Worm (Caenorhabditis elegans) whole organism, L1 larva: Measurements from ENCODE around the gene str-149.

Experiments used
- C16A3.4 ChIP-seq: fragments of 150-350 bp; optimal IDR thresholded peaks from 2 replicates; lab custom pipeline; 2014; ENCODE audit warnings: missing biosample characterization, missing genetic modification characterization
- C34B4.2 ChIP-seq: sonication (generic microtip); optimal IDR thresholded peaks from 2 replicates; lab custom pipeline; 2017; ENCODE audit warnings: mild to moderate bottlenecking, missing genetic modification characterization, missing compliant biosample characterization
- F16B12.6 ChIP-seq: fragments of 150-350 bp; optimal IDR thresholded peaks from 2 replicates; lab custom pipeline; 2014; ENCODE audit warnings: missing biosample characterization, missing genetic modification characterization
- Y116A8C.19 ChIP-seq: sonication (generic microtip); optimal IDR thresholded peaks from 2 replicates; lab custom pipeline; 2016; ENCODE audit warnings: missing compliant biosample characterization, missing genetic modification characterization, borderline replicate concordance
- alr-1 ChIP-seq: fragments of 200-800 bp; sonication (Bioruptor generic); optimal IDR thresholded peaks from 2 replicates; lab custom pipeline; 2018; ENCODE audit warnings: borderline replicate concordance, mild to moderate bottlenecking, missing genetic modification characterization, missing compliant biosample characterization
- aly-2 ChIP-seq: fragments of 150-350 bp; optimal IDR thresholded peaks from 2 replicates; lab custom pipeline; 2014; ENCODE audit warnings: missing biosample characterization, missing genetic modification characterization
- ama-1 ChIP-seq: fragments of 150-350 bp; optimal IDR thresholded peaks from 2 replicates; lab custom pipeline; 2014
- ceh-82 ChIP-seq, 3 experiments: fragments of 150-350 bp in 1 of 3; sonication (generic microtip) in 2 of 3; optimal IDR thresholded peaks; 2 replicates each; lab custom pipeline; 2014 to 2017; ENCODE audit warnings: missing biosample characterization in 3 of 3, missing genetic modification characterization in 3 of 3
- ceh-88 ChIP-seq: fragments of 200-800 bp; sonication (Bioruptor generic); IDR thresholded peaks from 2 replicates; pipeline ENCODE4 v1.3.6; 2022; ENCODE audit warnings: missing genetic modification characterization, missing compliant biosample characterization
- ceh-90 ChIP-seq: sonication (generic microtip); optimal IDR thresholded peaks from 2 replicates; lab custom pipeline; 2016; ENCODE audit warnings: missing genetic modification characterization, missing compliant biosample characterization
- dpl-1 ChIP-seq, 3 experiments: fragments of 150-350 bp in 2 of 3; sonication (generic microtip) in 1 of 3; optimal IDR thresholded peaks; 2 replicates each; lab custom pipeline; 2014 to 2017; ENCODE audit warnings: missing biosample characterization in 3 of 3, missing genetic modification characterization in 3 of 3, missing genetic modification reagents in 3 of 3
- dsc-1 ChIP-seq: sonication (generic microtip); optimal IDR thresholded peaks from 2 replicates; lab custom pipeline; 2016; ENCODE audit warnings: mild to moderate bottlenecking, missing genetic modification characterization, missing compliant biosample characterization
- efl-1 ChIP-seq, 4 experiments: fragments of 150-350 bp; optimal IDR thresholded peaks in 3 of 4; peaks in 1 of 4; 1 replicate in 1 of 4; 2 replicates in 3 of 4; lab custom pipeline; 2014; ENCODE audit warnings: missing biosample characterization in 2 of 4, missing genetic modification characterization in 2 of 4, missing genetic modification reagents in 2 of 4
- egl-13 ChIP-seq: sonication (generic microtip); optimal IDR thresholded peaks from 2 replicates; lab custom pipeline; 2016; ENCODE audit warnings: missing genotype, missing genetic modification reagents, missing genetic modification characterization, missing compliant biosample characterization
- elt-2 ChIP-seq: sonication (generic microtip); optimal IDR thresholded peaks from 2 replicates; lab custom pipeline; 2016; ENCODE audit warnings: missing genetic modification characterization, mild to moderate bottlenecking, inconsistent platforms, missing compliant biosample characterization, missing genetic modification reagents
- elt-3 ChIP-seq, 6 experiments: fragments of 150-350 bp in 1 of 6; sonication (generic microtip); optimal IDR thresholded peaks; 2 replicates each; lab custom pipeline; 2017 to 2018; ENCODE audit warnings: missing biosample characterization in 6 of 6, missing genetic modification characterization in 6 of 6, inconsistent platforms in 1 of 6
- ets-5 ChIP-seq: fragments of 200-800 bp; sonication (Bioruptor generic); IDR thresholded peaks from 2 replicates; pipeline ENCODE4 v1.3.6; 2022; ENCODE audit warnings: missing genetic modification characterization, missing compliant biosample characterization
- fkh-4 ChIP-seq: sonication (generic microtip); optimal IDR thresholded peaks from 2 replicates; lab custom pipeline; 2016; ENCODE audit warnings: missing compliant biosample characterization, missing genetic modification characterization, borderline replicate concordance
- fkh-8 ChIP-seq: sonication (generic microtip); optimal IDR thresholded peaks from 2 replicates; lab custom pipeline; 2016; ENCODE audit warnings: mild to moderate bottlenecking, missing genetic modification characterization, missing compliant biosample characterization
- fos-1 ChIP-seq: fragments of 150-350 bp; optimal IDR thresholded peaks from 2 replicates; lab custom pipeline; 2014; ENCODE audit warnings: missing biosample characterization, missing genetic modification characterization
- grh-1 ChIP-seq: fragments of 200-800 bp; sonication (Bioruptor generic); IDR thresholded peaks from 2 replicates; pipeline ENCODE4 v1.3.6; 2022; ENCODE audit warnings: missing genetic modification reagents, missing genetic modification characterization, missing compliant biosample characterization
- hlh-17 ChIP-seq: fragments of 200-800 bp; sonication (Bioruptor generic); optimal IDR thresholded peaks from 2 replicates; lab custom pipeline; 2018; ENCODE audit warnings: missing genetic modification characterization, mild to moderate bottlenecking, missing compliant biosample characterization, moderate library complexity, borderline replicate concordance
- isw-1 ChIP-seq: fragments of 200-800 bp; sonication (Bioruptor generic); IDR thresholded peaks from 2 replicates; pipeline ENCODE4 v1.3.6; 2022; ENCODE audit warnings: missing genetic modification characterization, missing compliant biosample characterization
- jun-1 ChIP-seq: fragments of 150-350 bp; optimal IDR thresholded peaks from 2 replicates; lab custom pipeline; 2014; ENCODE audit warnings: missing biosample characterization, missing genetic modification reagents, missing genetic modification characterization
- lin-14 ChIP-seq: fragments of 200-800 bp; sonication (Bioruptor generic); optimal IDR thresholded peaks from 2 replicates; lab custom pipeline; 2018; ENCODE audit warnings: mild to moderate bottlenecking, missing genetic modification characterization, moderate library complexity, missing compliant biosample characterization
- lin-35 ChIP-seq, 2 experiments: fragments of 150-350 bp; optimal IDR thresholded peaks; 2 replicates each; lab custom pipeline; 2014; ENCODE audit warnings: missing biosample characterization in 2 of 2, missing genetic modification characterization in 2 of 2, missing genetic modification reagents in 2 of 2
- lsy-2 ChIP-seq, 2 experiments: fragments of 150-350 bp; optimal IDR thresholded peaks; 2 replicates each; lab custom pipeline; 2014; ENCODE audit warnings: missing biosample characterization in 2 of 2, missing genetic modification characterization in 2 of 2
- mdl-1 ChIP-seq, 2 experiments: fragments of 150-350 bp; optimal IDR thresholded peaks; 2 replicates each; lab custom pipeline; 2014 to 2017; ENCODE audit warnings: missing biosample characterization in 2 of 2, missing genetic modification characterization in 2 of 2, inconsistent platforms in 1 of 2
- nhr-19 ChIP-seq: fragments of 200-800 bp; sonication (Bioruptor generic); conservative IDR thresholded peaks from 2 replicates; pipeline ENCODE4 v1.3.6; 2022; ENCODE audit warnings: missing genetic modification characterization, missing compliant biosample characterization
- nhr-20 ChIP-seq: sonication (generic microtip); optimal IDR thresholded peaks from 2 replicates; lab custom pipeline; 2016; ENCODE audit warnings: mild to moderate bottlenecking, missing genetic modification characterization, missing compliant biosample characterization
- nhr-47 ChIP-seq: sonication (generic microtip); optimal IDR thresholded peaks from 2 replicates; lab custom pipeline; 2016; ENCODE audit warnings: mild to moderate bottlenecking, missing genetic modification characterization, moderate library complexity, missing compliant biosample characterization
- nhr-76 ChIP-seq: sonication (generic microtip); optimal IDR thresholded peaks from 2 replicates; lab custom pipeline; 2017; ENCODE audit warnings: missing biosample characterization, missing genetic modification characterization
- nhr-84 ChIP-seq: sonication (generic microtip); optimal IDR thresholded peaks from 2 replicates; lab custom pipeline; 2017; ENCODE audit warnings: missing biosample characterization, missing genetic modification characterization
- nhr-85 ChIP-seq: sonication (generic microtip); peaks from one replicate; lab custom pipeline; 2016; ENCODE audit warnings: missing genetic modification characterization, inconsistent platforms, missing compliant biosample characterization
- nhr-90 ChIP-seq: sonication (generic microtip); optimal IDR thresholded peaks from 2 replicates; lab custom pipeline; 2016; ENCODE audit warnings: mild to moderate bottlenecking, missing genetic modification characterization, missing compliant biosample characterization; ENCODE audit not compliant: poor library complexity
- pax-3 ChIP-seq: fragments of 200-800 bp; sonication (Bioruptor generic); optimal IDR thresholded peaks from 2 replicates; lab custom pipeline; 2018; ENCODE audit warnings: mild to moderate bottlenecking, missing genetic modification characterization, moderate library complexity, missing compliant biosample characterization
- snpc-4 ChIP-seq: fragments of 150-350 bp; optimal IDR thresholded peaks from 2 replicates; lab custom pipeline; 2014; ENCODE audit warnings: missing biosample characterization, missing genetic modification characterization
- snu-23 ChIP-seq: sonication (generic microtip); optimal IDR thresholded peaks from 2 replicates; lab custom pipeline; 2016; ENCODE audit warnings: missing genetic modification characterization, missing compliant biosample characterization
- sptf-1 ChIP-seq: fragments of 150-350 bp; optimal IDR thresholded peaks from 2 replicates; lab custom pipeline; 2014; ENCODE audit warnings: missing biosample characterization, missing genetic modification characterization
- sup-37 ChIP-seq: fragments of 200-800 bp; sonication (Bioruptor generic); optimal IDR thresholded peaks from 2 replicates; lab custom pipeline; 2018; ENCODE audit warnings: mild to moderate bottlenecking, missing genetic modification characterization, missing compliant biosample characterization
- swsn-7 ChIP-seq: sonication (generic microtip); optimal IDR thresholded peaks from 2 replicates; lab custom pipeline; 2016; ENCODE audit warnings: missing genetic modification characterization, missing compliant biosample characterization
- tbx-2 ChIP-seq: sonication (generic microtip); optimal IDR thresholded peaks from 2 replicates; lab custom pipeline; 2016; ENCODE audit warnings: missing genetic modification characterization, missing compliant biosample characterization
- tlp-1 ChIP-seq: fragments of 150-350 bp; optimal IDR thresholded peaks from 2 replicates; lab custom pipeline; 2014; ENCODE audit warnings: missing biosample characterization, missing genetic modification characterization
- unc-130 ChIP-seq: fragments of 150-350 bp; optimal IDR thresholded peaks from 2 replicates; lab custom pipeline; 2017; ENCODE audit warnings: missing biosample characterization, missing genetic modification characterization, inconsistent platforms
- unc-98 ChIP-seq: fragments of 200-800 bp; sonication (Bioruptor generic); IDR thresholded peaks from 2 replicates; pipeline ENCODE4 v1.3.6; 2022; ENCODE audit warnings: missing genetic modification characterization, missing compliant biosample characterization
- xbp-1 ChIP-seq: sonication (generic microtip); optimal IDR thresholded peaks from 2 replicates; lab custom pipeline; 2016; ENCODE audit warnings: missing genetic modification characterization, missing compliant biosample characterization
- zip-4 ChIP-seq: fragments of 200-800 bp; sonication (Bioruptor generic); optimal IDR thresholded peaks from 2 replicates; lab custom pipeline; 2018; ENCODE audit warnings: mild to moderate bottlenecking, missing genetic modification characterization, moderate library complexity, missing compliant biosample characterization
- ztf-11 ChIP-seq, 2 experiments: sonication (generic microtip); optimal IDR thresholded peaks; 2 replicates each; lab custom pipeline; 2016 to 2017; ENCODE audit warnings: missing genetic modification characterization in 2 of 2, missing biosample characterization in 1 of 2, missing compliant biosample characterization in 1 of 2
- ztf-4 ChIP-seq: fragments of 150-350 bp; optimal IDR thresholded peaks from 2 replicates; lab custom pipeline; 2014; ENCODE audit warnings: missing biosample characterization, missing genetic modification characterization

Gene str-149

ce11 chrV:16536701-16537100 is 36.6 kb upstream of the str-149 start, which contains the start of gene Y32B12B.1:
Gene Y32B12B.1, plus strand, starts transcription at chrV:16537001.
- TF ChIP-seq nhr-19, result no peak
- TF ChIP-seq tlp-1 (tag; lab: Kevin White, UChicago), result no peak

- TF ChIP-seq nhr-20 (tag; lab: Kevin White, UChicago) (peak; percentile 64), sup-37 (GFP tag; lab: Kevin White, UChicago) (peak; percentile 19), fkh-8 (tag; lab: Kevin White, UChicago) (peak; percentile 38), jun-1 (tag; lab: Kevin White, UChicago) (no peak), ceh-90 (tag; lab: Kevin White, UChicago) (peak; percentile 66), snu-23 (GFP tag; lab: Kevin White, UChicago) (peak; percentile 68), lsy-2 (tag; optimal IDR thresholded peaks at IDR 0.05; lab: Kevin White, UChicago) (peak; percentile 96 to 98), ceh-82 (tag; optimal IDR thresholded peaks at IDR 0.05; lab: Kevin White, UChicago) (peak; percentile 43 to 56 (median 45)), mdl-1 (tag; optimal IDR thresholded peaks at IDR 0.05; lab: Kevin White, UChicago) (peak in 1 of 2 experiments; percentile 20), ets-5 (GFP tag; lab: Robert Waterston, UW) (no peak), F16B12.6 (tag; lab: Kevin White, UChicago) (peak; percentile 88), dpl-1 (GFP tag; optimal IDR thresholded peaks at IDR 0.05; lab: Kevin White, UChicago) (peak; percentile 77 to 87 (median 84)), nhr-85 (peak; percentile 82), nhr-90 (tag; lab: Kevin White, UChicago) (peak; percentile 62), elt-3 (tag; optimal IDR thresholded peaks at IDR 0.05; lab: Kevin White, UChicago) (peak in 1 of 6 experiments; percentile 4), C16A3.4 (peak; percentile 46), nhr-76 (tag; lab: Kevin White, UChicago) (no peak), xbp-1 (peak; percentile 47), pax-3 (tag; lab: Kevin White, UChicago) (peak; percentile 49), ceh-88 (GFP tag; lab: Robert Waterston, UW) (no peak), grh-1 (0 out of 2 replicates have a peak, but pooled peaks have one; percentile 49), Y116A8C.19 (tag; lab: Kevin White, UChicago) (no peak), C34B4.2 (no peak), fos-1 (tag; lab: Kevin White, UChicago) (no peak), zip-4 (GFP tag; lab: Kevin White, UChicago) (peak; percentile 7), sptf-1 (tag; lab: Kevin White, UChicago) (no peak), elt-2 (tag; lab: Kevin White, UChicago) (peak; percentile 38), hlh-17 (GFP tag; lab: Kevin White, UChicago) (no peak), fkh-4 (peak; percentile 38), dsc-1 (tag; lab: Kevin White, UChicago) (peak; percentile 58), swsn-7 (peak; percentile 51), ama-1 (lab: Kevin White, UChicago) (no peak), unc-98 (GFP tag; lab: Robert Waterston, UW) (peak; percentile 58), nhr-84 (tag; lab: Kevin White, UChicago) (no peak), ztf-11 (tag; optimal IDR thresholded peaks at IDR 0.05; lab: Kevin White, UChicago) (peak in 1 of 2 experiments; percentile 31), tbx-2 (peak; percentile 65), isw-1 (GFP tag; lab: Robert Waterston, UW) (peak; percentile 42; the same call in 1 of the 2 replicates), ztf-4 (tag; lab: Kevin White, UChicago) (no peak), lin-14 (no peak), snpc-4 (tag; lab: Kevin White, UChicago) (peak; percentile 63), lin-35 (GFP tag; optimal IDR thresholded peaks at IDR 0.05; lab: Kevin White, UChicago) (peak; percentile 73 to 89), unc-130 (tag; lab: Kevin White, UChicago) (peak; percentile 8), egl-13 (tag; lab: Kevin White, UChicago) (peak; percentile 65), efl-1 (optimal IDR thresholded peaks at IDR 0.05; lab: Kevin White, UChicago) (peak; percentile 78 to 85), efl-1 (GFP tag; optimal IDR thresholded peaks at IDR 0.05 in 1 of 2; lab: Kevin White, UChicago) (peak; percentile 85 to 98), nhr-47 (tag; lab: Kevin White, UChicago) (peak; percentile 85), alr-1 (tag; lab: Kevin White, UChicago) (no peak), aly-2 (tag; lab: Kevin White, UChicago) (no peak)
Observed at ce11 chrV:16537908-16538446, 35.3 kb upstream of the str-149 start, which contains the start of gene Y32B12B.2. Gene Y32B12B.2, plus strand, starts transcription at chrV:16538396.
